Worm (Caenorhabditis elegans): Measurements from ENCODE around the gene C06B8.2.

The C06B8.2 gene

ce11 chrV:15479825-15480224 is 1.3 kb upstream of the C06B8.2 start:
- no peak for TF ChIP-seq ztf-11 (tag; optimal IDR thresholded peaks at IDR 0.05)
- no peak for TF ChIP-seq madf-9 (GFP tag; conservative IDR thresholded peaks at IDR 0.05)
- TF ChIP-seq zfp-3 (GFP tag; conservative IDR thresholded peaks at IDR 0.05), result no peak
- TF ChIP-seq zip-2 (tag; optimal IDR thresholded peaks at IDR 0.05), result no peak
- TF ChIP-seq nhr-10 (tag; optimal IDR thresholded peaks at IDR 0.05), result no peak
- TF ChIP-seq lin-39 (tag; optimal IDR thresholded peaks at IDR 0.05), result no peak
- TF ChIP-seq nhr-48 (tag; optimal IDR thresholded peaks at IDR 0.05), result no peak
- no peak for TF ChIP-seq fkh-10 (GFP tag; optimal IDR thresholded peaks at IDR 0.05)
- TF ChIP-seq cey-2 (tag; optimal IDR thresholded peaks at IDR 0.05; ENCODE audit: borderline replicate concordance, insufficient read depth), result no peak
- TF ChIP-seq spr-3 (GFP tag; optimal IDR thresholded peaks at IDR 0.05), result no peak
- no peak for TF ChIP-seq nhr-25 (tag; optimal IDR thresholded peaks at IDR 0.05; ENCODE audit: borderline replicate concordance, insufficient read depth)
- TF ChIP-seq gei-8 (GFP tag; optimal IDR thresholded peaks at IDR 0.05), result peak; percentile 42
- TF ChIP-seq F44E2.7 (GFP tag; IDR thresholded peaks at IDR 0.05), result no peak
- no peak for TF ChIP-seq ztf-7 (tag; optimal IDR thresholded peaks at IDR 0.05)
- TF ChIP-seq php-3 (GFP tag; IDR thresholded peaks at IDR 0.05), result no peak
- no peak for TF ChIP-seq hif-1 (tag; optimal IDR thresholded peaks at IDR 0.05)
- TF ChIP-seq mdl-1 (tag; optimal IDR thresholded peaks at IDR 0.05), result no peak
- TF ChIP-seq daf-16 (GFP tag; optimal IDR thresholded peaks at IDR 0.05), result peak in 1 of 2 experiments; percentile 7
- TF ChIP-seq daf-16 (tag; optimal IDR thresholded peaks at IDR 0.05), result peak; percentile 22
- TF ChIP-seq pqm-1 (tag; optimal IDR thresholded peaks at IDR 0.05), result no peak
- no peak for TF ChIP-seq jun-1 (tag; optimal IDR thresholded peaks at IDR 0.05)
- TF ChIP-seq dmd-9 (GFP tag; IDR thresholded peaks at IDR 0.05), result no peak
- 0 out of 2 replicates have a peak, but pooled peaks have one; percentile 51 for TF ChIP-seq snpc-1.2 (GFP tag; IDR thresholded peaks at IDR 0.05)
- no peak for TF ChIP-seq nhr-77 (tag; optimal IDR thresholded peaks at IDR 0.05)
- no peak for TF ChIP-seq ctbp-1 (GFP tag; IDR thresholded peaks at IDR 0.05)
- peak; percentile 14 for TF ChIP-seq duxl-1 (tag; optimal IDR thresholded peaks at IDR 0.05; ENCODE audit: poor library complexity)
- TF ChIP-seq dmd-8 (GFP tag; IDR thresholded peaks at IDR 0.05), result peak; percentile 73; the same call in 1 of the 2 replicates
- TF ChIP-seq ama-1 (optimal IDR thresholded peaks at IDR 0.05), result no peak
- TF ChIP-seq madf-5 (GFP tag; IDR thresholded peaks at IDR 0.05), result peak in 1 of 2 experiments; percentile 32; a peak in 1 of 4 replicates
- peak; percentile 12 for TF ChIP-seq unc-130 (GFP tag; optimal IDR thresholded peaks at IDR 0.05)
- no peak for TF ChIP-seq unc-39 (tag; optimal IDR thresholded peaks at IDR 0.05)
- TF ChIP-seq ceh-82 (tag; optimal IDR thresholded peaks at IDR 0.05), result no peak
- peak; percentile 68 for TF ChIP-seq lim-7 (GFP tag; IDR thresholded peaks at IDR 0.05)
- peak; percentile 2 for TF ChIP-seq hlh-11 (tag; optimal IDR thresholded peaks at IDR 0.05)
- TF ChIP-seq lin-13 (GFP tag; optimal IDR thresholded peaks at IDR 0.05), result no peak
- TF ChIP-seq saeg-2 (GFP tag; IDR thresholded peaks at IDR 0.05), result no peak
- no peak for TF ChIP-seq hlh-30 (tag; optimal IDR thresholded peaks at IDR 0.05; ENCODE audit: insufficient read depth)
- TF ChIP-seq lir-3 (tag; optimal IDR thresholded peaks at IDR 0.05), result no peak
- no peak for TF ChIP-seq nhr-102 (tag; optimal IDR thresholded peaks at IDR 0.05)
- TF ChIP-seq dve-1 (tag; optimal IDR thresholded peaks at IDR 0.05; ENCODE audit: insufficient read depth), result peak; percentile 21
- peak; percentile 49 for TF ChIP-seq mes-2 (tag; optimal IDR thresholded peaks at IDR 0.05; ENCODE audit: poor library complexity, severe bottlenecking)
- peak; percentile 83 for TF ChIP-seq egl-43 (GFP tag; IDR thresholded peaks at IDR 0.05)
- no peak for TF ChIP-seq ceh-44 (GFP tag; IDR thresholded peaks at IDR 0.05)
- no peak for TF ChIP-seq ceh-32 (tag; optimal IDR thresholded peaks at IDR 0.05; ENCODE audit: poor library complexity)
- 0 out of 2 replicates have a peak, but pooled peaks have one; percentile 28 for TF ChIP-seq vab-7 (GFP tag; IDR thresholded peaks at IDR 0.05)
- no peak for TF ChIP-seq daf-19 (GFP tag; conservative IDR thresholded peaks at IDR 0.05)
- TF ChIP-seq lsy-2 (tag; optimal IDR thresholded peaks at IDR 0.05), result no peak
- no peak for TF ChIP-seq daf-12 (tag; optimal IDR thresholded peaks at IDR 0.05)
- TF ChIP-seq ceh-20 (GFP tag; IDR thresholded peaks at IDR 0.05), result no peak
- no peak for TF ChIP-seq set-16 (GFP tag; IDR thresholded peaks at IDR 0.05)
- no peak for TF ChIP-seq mxl-2 (GFP tag; conservative IDR thresholded peaks at IDR 0.05)

Measured in whole organism, L4 larva.